Worm (Caenorhabditis elegans) whole organism, early embryonic: ENCODE data around the gene Y53C12A.3.

Experiments
- B0310.2 ChIP-seq: sonication (generic microtip); optimal IDR thresholded peaks from 2 replicates; lab custom pipeline; 2016; ENCODE audit warnings: mild to moderate bottlenecking, missing genetic modification characterization, missing compliant biosample characterization
- F13C5.2 ChIP-seq: sonication (generic microtip); optimal IDR thresholded peaks from 2 replicates; lab custom pipeline; 2017; ENCODE audit warnings: mild to moderate bottlenecking, missing genetic modification characterization, inconsistent platforms, missing compliant biosample characterization
- aly-1 ChIP-seq: sonication (generic microtip); optimal IDR thresholded peaks from 2 replicates; lab custom pipeline; 2016; ENCODE audit warnings: missing genetic modification characterization, missing compliant biosample characterization
- ama-1 ChIP-seq: fragments of 150-350 bp; optimal IDR thresholded peaks from 2 replicates; lab custom pipeline; 2014
- ceh-13 ChIP-seq: fragments of 200-800 bp; sonication (Bioruptor generic); optimal IDR thresholded peaks from 2 replicates; lab custom pipeline; 2018; ENCODE audit warnings: mild to moderate bottlenecking, missing genetic modification characterization, missing compliant biosample characterization
- ceh-36 ChIP-seq: sonication (generic microtip); optimal IDR thresholded peaks from 2 replicates; lab custom pipeline; 2016; ENCODE audit warnings: missing genetic modification characterization, inconsistent platforms, missing compliant biosample characterization
- ets-7 ChIP-seq: sonication (generic microtip); optimal IDR thresholded peaks from 2 replicates; lab custom pipeline; 2016; ENCODE audit warnings: missing genotype, missing genetic modification characterization, missing compliant biosample characterization
- flt-1 ChIP-seq: fragments of 200-800 bp; sonication (Bioruptor generic); IDR thresholded peaks from 2 replicates; pipeline ENCODE4 v1.3.6; 2022; ENCODE audit warnings: missing genetic modification characterization, missing compliant biosample characterization
- hmbx-1 ChIP-seq: sonication (generic microtip); optimal IDR thresholded peaks from 2 replicates; lab custom pipeline; 2016; ENCODE audit warnings: mild to moderate bottlenecking, missing genetic modification characterization, missing compliant biosample characterization
- hmg-4 ChIP-seq: fragments of 200-800 bp; sonication (Bioruptor generic); optimal IDR thresholded peaks from 2 replicates; lab custom pipeline; 2018; ENCODE audit warnings: mild to moderate bottlenecking, missing genetic modification characterization, missing compliant biosample characterization
- hnd-1 ChIP-seq: sonication (generic microtip); optimal IDR thresholded peaks from 2 replicates; lab custom pipeline; 2016; ENCODE audit warnings: missing genetic modification characterization, missing compliant biosample characterization
- pes-1 ChIP-seq: fragments of 200-800 bp; sonication (Bioruptor generic); IDR thresholded peaks from 2 replicates; pipeline ENCODE4 v1.3.6; 2022; ENCODE audit warnings: missing genetic modification reagents, missing genetic modification characterization, missing compliant biosample characterization
- scrt-1 ChIP-seq: fragments of 200-800 bp; sonication (Bioruptor generic); IDR thresholded peaks from 2 replicates; pipeline ENCODE4 v1.3.6; 2022; ENCODE audit warnings: missing genetic modification characterization, missing compliant biosample characterization
- sea-1 ChIP-seq: fragments of 200-800 bp; sonication (Bioruptor generic); conservative IDR thresholded peaks from 2 replicates; pipeline ENCODE4 v1.3.6; 2022; ENCODE audit warnings: missing genetic modification characterization, missing compliant biosample characterization
- tbx-11 ChIP-seq: fragments of 200-800 bp; sonication (Bioruptor generic); IDR thresholded peaks from 2 replicates; pipeline ENCODE4 v1.3.6; 2022; ENCODE audit warnings: missing genetic modification characterization, missing compliant biosample characterization
- tbx-37 ChIP-seq: fragments of 200-800 bp; sonication (Bioruptor generic); conservative IDR thresholded peaks from 2 replicates; pipeline ENCODE4 v1.3.6; 2022; ENCODE audit warnings: missing genetic modification reagents, missing genetic modification characterization, missing compliant biosample characterization
- tra-4 ChIP-seq: sonication (generic microtip); optimal IDR thresholded peaks from 2 replicates; lab custom pipeline; 2017; ENCODE audit warnings: missing genetic modification characterization, missing compliant biosample characterization

The Y53C12A.3 gene

DNA sequence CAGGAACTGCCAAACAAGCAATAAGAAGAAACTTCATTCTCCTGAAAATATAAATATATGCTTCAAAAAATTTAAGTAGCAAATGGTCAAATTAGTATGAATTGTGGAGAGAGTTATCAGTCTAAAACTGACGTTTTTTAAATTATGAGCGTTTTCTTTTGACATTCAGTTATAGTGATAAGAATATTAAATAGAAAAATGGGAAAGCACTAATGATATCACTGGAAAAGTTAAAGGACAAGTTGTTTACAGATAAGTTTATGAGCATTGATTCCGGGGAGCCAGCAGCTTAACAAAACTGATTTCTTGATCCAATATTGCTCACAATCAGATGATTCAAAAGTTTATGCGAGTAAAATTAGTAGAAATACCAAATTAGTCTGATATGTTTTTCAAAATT is 45.7 kb downstream of the Y53C12A.3 start, which contains the start of gene ZK1320.3:
ZK1320.3 (minus strand) TSS at position 41 of the 400 bp plus-strand sequence.
- TF ChIP-seq tbx-11, result no peak
- no peak for TF ChIP-seq ceh-13 (GFP tag; lab: Kevin White, UChicago)
- TF ChIP-seq ets-7 (tag; lab: Kevin White, UChicago), result no peak
- no peak for TF ChIP-seq flt-1 (GFP tag; lab: Robert Waterston, UW)
- TF ChIP-seq tbx-37 (GFP tag; lab: Robert Waterston, UW), result no peak
- no peak for TF ChIP-seq tra-4 (tag; lab: Kevin White, UChicago)

DNA sequence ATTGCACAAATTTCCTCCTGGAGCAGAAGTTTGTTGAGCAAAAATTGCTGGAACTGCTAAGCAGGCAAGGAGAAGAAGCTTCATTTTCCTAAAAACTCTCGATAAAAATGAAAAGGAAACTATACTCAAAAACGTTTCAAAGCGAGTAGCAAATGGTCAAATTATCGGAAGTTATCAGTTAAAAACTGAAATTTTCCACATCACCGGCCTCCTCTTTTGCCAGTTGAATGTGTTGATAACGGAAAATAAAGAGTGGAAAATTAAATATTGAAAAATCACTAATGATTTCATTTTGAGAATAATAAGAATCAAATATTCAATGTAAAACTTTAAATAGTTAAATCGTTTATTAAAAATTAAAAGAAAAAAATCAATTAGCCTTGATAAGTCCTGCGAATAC is 47.1 kb downstream of the Y53C12A.3 start, which contains the start of gene ZK1320.2:
ZK1320.2 (minus strand) TSS at position 88 of the 400 bp plus-strand sequence.
- TF ChIP-seq ets-7 (tag; lab: Kevin White, UChicago) (no peak), sea-1 (no peak), hmg-4 (no peak), ceh-36 (tag; lab: Kevin White, UChicago) (no peak), tbx-37 (GFP tag; lab: Robert Waterston, UW) (no peak), F13C5.2 (tag; lab: Kevin White, UChicago) (no peak), ama-1 (lab: Kevin White, UChicago) (no peak), scrt-1 (GFP tag; lab: Robert Waterston, UW) (no peak)

DNA sequence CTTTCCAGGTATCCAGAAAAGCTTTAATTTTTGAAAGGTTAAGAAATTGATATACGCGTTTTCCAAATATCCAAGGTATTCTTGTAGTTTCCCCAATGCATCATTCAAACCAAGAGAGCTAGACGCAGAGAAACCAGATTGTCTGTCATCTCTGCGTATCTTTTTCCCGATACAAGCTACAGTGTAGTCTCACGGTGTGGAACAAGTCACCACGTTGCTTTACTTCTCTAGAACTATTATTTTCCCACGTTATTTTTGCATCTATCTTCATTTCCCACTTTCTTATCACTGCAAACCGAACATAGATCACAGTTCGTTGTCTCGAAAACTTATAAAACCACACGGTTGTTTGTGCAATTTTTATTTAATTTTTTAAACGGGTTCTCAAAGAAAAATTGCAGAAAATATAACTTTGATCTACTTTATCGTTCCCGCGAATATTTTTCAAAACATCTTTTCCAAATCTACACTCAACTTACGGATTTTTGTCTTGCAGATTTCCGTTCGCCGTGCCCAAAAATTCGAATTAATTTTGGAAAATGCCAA is 49.8 kb downstream of the Y53C12A.3 start, which contains the start of gene gstk-1:
gstk-1 (plus strand) TSS at position 496 of the 546 bp plus-strand sequence.
- TF ChIP-seq tbx-37 (GFP tag; lab: Robert Waterston, UW) (no peak), scrt-1 (GFP tag; lab: Robert Waterston, UW) (no peak), ama-1 (lab: Kevin White, UChicago) (no peak), aly-1 (tag; lab: Kevin White, UChicago) (no peak), pes-1 (GFP tag; lab: Robert Waterston, UW) (no peak)

DNA sequence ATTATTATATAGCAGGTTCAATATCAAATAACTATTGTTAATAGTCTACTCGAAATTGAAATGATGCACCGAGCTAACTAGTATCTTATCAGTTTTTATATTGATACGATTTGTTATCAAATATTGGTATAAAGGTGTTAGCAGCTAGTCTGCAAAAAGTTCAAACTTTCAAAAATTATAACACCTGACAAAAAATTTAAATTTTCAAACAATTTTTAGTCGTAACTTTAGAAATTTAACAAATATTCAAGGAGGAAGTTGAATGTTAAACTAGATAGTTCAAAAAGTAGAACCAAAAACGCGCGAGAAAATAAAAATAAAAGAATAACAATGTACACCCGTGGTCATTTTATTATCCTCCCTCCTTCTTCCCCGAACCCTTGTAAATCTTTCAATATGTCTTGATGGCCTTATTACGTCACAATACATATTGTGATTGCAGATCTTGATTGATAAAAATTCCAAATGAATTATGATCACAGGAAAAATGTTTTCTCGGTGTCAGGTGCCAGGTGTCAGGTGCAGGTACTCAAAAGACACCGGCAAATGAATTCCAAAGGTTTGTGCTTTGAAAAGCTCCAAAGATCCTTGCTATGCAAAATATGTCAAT is 50.4 kb downstream of the Y53C12A.3 start, which contains the start of gene ZK1307.1:
ZK1307.1 (minus strand) TSS at position 51 of the 610 bp plus-strand sequence.
- TF ChIP-seq pes-1 (GFP tag; lab: Robert Waterston, UW), result no peak
- TF ChIP-seq ama-1 (lab: Kevin White, UChicago), result no peak
- no peak for TF ChIP-seq ceh-36 (tag; lab: Kevin White, UChicago)
- TF ChIP-seq flt-1 (GFP tag; lab: Robert Waterston, UW), result no peak
- TF ChIP-seq F13C5.2 (tag; lab: Kevin White, UChicago), result no peak
- no peak for TF ChIP-seq hmbx-1 (tag; lab: Kevin White, UChicago)
- TF ChIP-seq tbx-11, result no peak
- TF ChIP-seq tbx-37 (GFP tag; lab: Robert Waterston, UW), result no peak
- no peak for TF ChIP-seq hmg-4
- TF ChIP-seq ets-7 (tag; lab: Kevin White, UChicago), result no peak
- TF ChIP-seq aly-1 (tag; lab: Kevin White, UChicago), result no peak
- no peak for TF ChIP-seq sea-1
- no peak for TF ChIP-seq B0310.2
- no peak for TF ChIP-seq tra-4 (tag; lab: Kevin White, UChicago)
- TF ChIP-seq hnd-1, result no peak
